Worm (Caenorhabditis elegans): ENCODE data around the gene scav-4.

- TF ChIP-seq hlh-17 (GFP tag; optimal IDR thresholded peaks at IDR 0.05; ENCODE audit: borderline replicate concordance) (no peak), lin-35 (GFP tag; optimal IDR thresholded peaks at IDR 0.05) (no peak), sptf-1 (tag; optimal IDR thresholded peaks at IDR 0.05) (no peak)
These were observed at the start of gene scav-4 for ce11 chrX:12981393-12981792.

All from whole organism, L1 larva.